Fruit fly (Drosophila melanogaster) whole organism, embryonic: ENCODE measurements around the gene CG13984.

Experiments used
- Bdp1 ChIP-seq: fragments of 200-800 bp; sonication (Bioruptor generic); optimal IDR thresholded peaks from 3 replicates; lab custom pipeline; 2016; ENCODE audit warnings: missing biosample characterization, missing genetic modification characterization
- Bgb ChIP-seq: fragments of 200-800 bp; sonication (Bioruptor generic); IDR thresholded peaks from 2 replicates; pipeline ENCODE4 v1.3.6; 2022; ENCODE audit warnings: missing biosample characterization, missing genetic modification characterization; ENCODE audit not compliant: partially characterized antibody
- CG10654 ChIP-seq: fragments of 200-800 bp; sonication (Bioruptor generic); optimal IDR thresholded peaks from 2 replicates; lab custom pipeline; 2016; ENCODE audit warnings: missing biosample characterization, missing genetic modification characterization
- CG11247 ChIP-seq: fragments of 200-800 bp; sonication (Bioruptor generic); IDR thresholded peaks from 2 replicates; pipeline ENCODE4 v1.3.6; 2022; ENCODE audit warnings: missing biosample characterization, missing genetic modification characterization
- CG13775 ChIP-seq: fragments of 200-800 bp; sonication (Bioruptor generic); optimal IDR thresholded peaks from 3 replicates; lab custom pipeline; 2017; ENCODE audit warnings: missing biosample characterization, mild to moderate bottlenecking, missing genetic modification characterization
- CG14667 ChIP-seq: fragments of 200-800 bp; sonication (Bioruptor generic); IDR thresholded peaks from 2 replicates; pipeline ENCODE4 v1.3.6; 2022; ENCODE audit warnings: missing biosample characterization, missing genetic modification characterization
- CG15696 ChIP-seq: fragments of 200-800 bp; sonication (Bioruptor generic); optimal IDR thresholded peaks from 2 replicates; lab custom pipeline; 2019; ENCODE audit warnings: missing biosample characterization, mild to moderate bottlenecking, missing genetic modification characterization, moderate library complexity
- CG16813 ChIP-seq: fragments of 200-800 bp; sonication (Bioruptor generic); IDR thresholded peaks from 3 replicates; pipeline ENCODE4 v1.3.6; 2022; ENCODE audit warnings: missing biosample characterization, missing genetic modification characterization; ENCODE audit not compliant: partially characterized antibody
- CG17361 ChIP-seq: fragments of 200-800 bp; sonication (Bioruptor generic); IDR thresholded peaks from 3 replicates; pipeline ENCODE4 v1.3.6; 2022; ENCODE audit warnings: missing biosample characterization, missing genetic modification characterization
- CG18011 ChIP-seq: fragments of 200-800 bp; sonication (Bioruptor generic); optimal IDR thresholded peaks from 2 replicates; lab custom pipeline; 2017; ENCODE audit warnings: missing biosample characterization, missing genetic modification characterization, mild to moderate bottlenecking, moderate library complexity, missing genotype
- CG18476 ChIP-seq: fragments of 200-800 bp; sonication (Bioruptor generic); optimal IDR thresholded peaks from 2 replicates; lab custom pipeline; 2016; ENCODE audit warnings: missing biosample characterization, mild to moderate bottlenecking, missing genetic modification characterization
- CG3995 ChIP-seq: fragments of 200-800 bp; sonication (Bioruptor generic); optimal IDR thresholded peaks from 3 replicates; lab custom pipeline; 2016; ENCODE audit warnings: missing biosample characterization, missing genetic modification characterization
- CG42726 ChIP-seq: fragments of 200-800 bp; sonication (Bioruptor generic); IDR thresholded peaks from 2 replicates; pipeline ENCODE4 v1.3.6; 2022; ENCODE audit warnings: missing biosample characterization, missing genetic modification characterization; ENCODE audit not compliant: partially characterized antibody
- CG4404 ChIP-seq: fragments of 200-800 bp; sonication (Bioruptor generic); IDR thresholded peaks from 2 replicates; pipeline ENCODE4 v1.3.6; 2022; ENCODE audit warnings: missing biosample characterization, missing genetic modification characterization
- CG4707 ChIP-seq: fragments of 200-800 bp; sonication (Bioruptor generic); optimal IDR thresholded peaks from 2 replicates; lab custom pipeline; 2018; ENCODE audit warnings: missing biosample characterization, mild to moderate bottlenecking, missing genetic modification characterization, moderate library complexity
- CG6272 ChIP-seq: fragments of 200-800 bp; sonication (Bioruptor generic); IDR thresholded peaks from 2 replicates; pipeline ENCODE4 v1.3.6; 2022; ENCODE audit warnings: missing biosample characterization, missing genetic modification characterization
- CG6683 ChIP-seq: fragments of 200-800 bp; sonication (Bioruptor generic); optimal IDR thresholded peaks from 2 replicates; lab custom pipeline; 2017; ENCODE audit warnings: missing biosample characterization, mild to moderate bottlenecking, missing genetic modification characterization, missing genetic modification reagents
- CG8478 ChIP-seq: fragments of >200 bp; optimal IDR thresholded peaks from 2 replicates; lab custom pipeline; 2018
- CTCF ChIP-seq: fragments of 200-800 bp; sonication (Bioruptor generic); optimal IDR thresholded peaks from 2 replicates; lab custom pipeline; 2017; ENCODE audit warnings: missing biosample characterization, mild to moderate bottlenecking, missing genetic modification characterization, moderate library complexity
- D ChIP-seq, 2 experiments: fragments of 200-800 bp in 1 of 2; fragments of >200 bp in 1 of 2; sonication (Bioruptor generic) in 1 of 2; optimal IDR thresholded peaks; 2 replicates in 1 of 2; 3 replicates in 1 of 2; lab custom pipeline; 2017; ENCODE audit warnings: mild to moderate bottlenecking in 1 of 2, missing biosample characterization in 1 of 2, missing genetic modification characterization in 1 of 2, missing genetic modification reagents in 1 of 2
- Doc2 ChIP-seq: fragments of 200-800 bp; sonication (Bioruptor generic); IDR thresholded peaks from 2 replicates; pipeline ENCODE4 v1.3.6; 2022; ENCODE audit warnings: missing biosample characterization, missing genetic modification characterization
- Doc3 ChIP-seq: fragments of 200-800 bp; sonication (Bioruptor generic); IDR thresholded peaks from 3 replicates; pipeline ENCODE4 v1.3.6; 2022; ENCODE audit warnings: missing biosample characterization, missing genetic modification characterization; ENCODE audit not compliant: partially characterized antibody
- E2f2 ChIP-seq: fragments of 200-800 bp; sonication (Bioruptor generic); IDR thresholded peaks from 2 replicates; pipeline ENCODE4 v1.3.6; 2022; ENCODE audit warnings: missing biosample characterization, missing genetic modification characterization
- Elba2 ChIP-seq: fragments of 200-800 bp; sonication (Bioruptor generic); optimal IDR thresholded peaks from 3 replicates; lab custom pipeline; 2016; ENCODE audit warnings: missing biosample characterization, missing genetic modification characterization
- GATAe ChIP-seq: fragments of 200-800 bp; sonication (Bioruptor generic); conservative IDR thresholded peaks from 2 replicates; pipeline ENCODE4 v1.3.6; 2022; ENCODE audit warnings: missing biosample characterization, missing genetic modification characterization
- MESR4 ChIP-seq: fragments of 200-800 bp; sonication (Bioruptor generic); optimal IDR thresholded peaks from 2 replicates; lab custom pipeline; 2018; ENCODE audit warnings: missing biosample characterization, mild to moderate bottlenecking, missing genetic modification characterization, moderate library complexity
- Meics ChIP-seq: fragments of 200-800 bp; sonication (Bioruptor generic); optimal IDR thresholded peaks from 2 replicates; lab custom pipeline; 2017; ENCODE audit warnings: missing biosample characterization, mild to moderate bottlenecking, missing genetic modification characterization
- Neu2 ChIP-seq: fragments of 200-800 bp; sonication (Bioruptor generic); optimal IDR thresholded peaks from 3 replicates; lab custom pipeline; 2016; ENCODE audit warnings: missing biosample characterization, missing genetic modification characterization, borderline replicate concordance
- Nf-YB ChIP-seq: fragments of 200-800 bp; sonication (Bioruptor generic); optimal IDR thresholded peaks from 3 replicates; lab custom pipeline; 2019; ENCODE audit warnings: missing biosample characterization, mild to moderate bottlenecking, missing genetic modification characterization, moderate library complexity
- Ptx1 ChIP-seq: fragments of 200-800 bp; sonication (Bioruptor generic); IDR thresholded peaks from 2 replicates; pipeline ENCODE4 v1.3.6; 2022; ENCODE audit warnings: missing biosample characterization, missing genetic modification characterization
- Ssrp ChIP-seq: fragments of 200-800 bp; sonication (Bioruptor generic); optimal IDR thresholded peaks from 2 replicates; lab custom pipeline; 2018; ENCODE audit warnings: missing biosample characterization, mild to moderate bottlenecking, missing genetic modification characterization, moderate library complexity
- bab2 ChIP-seq: fragments of 200-800 bp; sonication (Bioruptor generic); optimal IDR thresholded peaks from 2 replicates; lab custom pipeline; 2016; ENCODE audit warnings: missing biosample characterization, missing genetic modification characterization
- cad ChIP-seq: fragments of >200 bp; optimal IDR thresholded peaks from 2 replicates; lab custom pipeline; 2017; ENCODE audit warnings: missing biosample characterization, missing genetic modification characterization
- chif ChIP-seq, 2 experiments: fragments of 200-800 bp; sonication (Bioruptor generic); optimal IDR thresholded peaks; 3 replicates each; lab custom pipeline; 2016; ENCODE audit warnings: missing biosample characterization in 2 of 2, missing genetic modification characterization in 2 of 2
- croc ChIP-seq: fragments of 200-800 bp; sonication (Bioruptor generic); conservative IDR thresholded peaks from 3 replicates; pipeline ENCODE4 v1.3.6; 2022; ENCODE audit warnings: missing biosample characterization, missing genetic modification characterization
- dm ChIP-seq: fragments of 200-800 bp; sonication (Bioruptor generic); optimal IDR thresholded peaks from 3 replicates; lab custom pipeline; 2016; ENCODE audit warnings: missing biosample characterization, missing genetic modification characterization
- fd64A ChIP-seq: fragments of 200-800 bp; sonication (Bioruptor generic); optimal IDR thresholded peaks from 3 replicates; lab custom pipeline; 2018; ENCODE audit warnings: missing biosample characterization, mild to moderate bottlenecking, missing genetic modification characterization
- fd96Cb ChIP-seq: fragments of 200-800 bp; sonication (Bioruptor generic); optimal IDR thresholded peaks from 2 replicates; lab custom pipeline; 2018; ENCODE audit warnings: missing biosample characterization, mild to moderate bottlenecking, missing genetic modification characterization, moderate library complexity
- ftz-f1 ChIP-seq: fragments of 200-800 bp; sonication (Bioruptor generic); optimal IDR thresholded peaks from 2 replicates; lab custom pipeline; 2016; ENCODE audit warnings: missing biosample characterization, missing genetic modification characterization
- hkb ChIP-seq, 2 experiments: fragments of 200-800 bp in 1 of 2; fragments of >200 bp in 1 of 2; sonication (Bioruptor generic) in 1 of 2; IDR thresholded peaks in 1 of 2; optimal IDR thresholded peaks in 1 of 2; 2 replicates each; pipeline versions ENCODE4 v1.3.6 to Lab custom; 2017 to 2022; ENCODE audit warnings: missing biosample characterization in 1 of 2, missing genetic modification characterization in 1 of 2
- klu ChIP-seq: fragments of 200-800 bp; sonication (Bioruptor generic); IDR thresholded peaks from 2 replicates; pipeline ENCODE4 v1.3.6; 2022; ENCODE audit warnings: missing biosample characterization, missing genetic modification characterization
- lov ChIP-seq, 2 experiments: fragments of 200-800 bp in 1 of 2; fragments of >200 bp in 1 of 2; sonication (Bioruptor generic) in 1 of 2; IDR thresholded peaks in 1 of 2; optimal IDR thresholded peaks in 1 of 2; 2 replicates in 1 of 2; 3 replicates in 1 of 2; pipeline versions ENCODE4 v1.3.6 to Lab custom; 2017 to 2022; ENCODE audit warnings: missing biosample characterization in 1 of 2, missing genetic modification characterization in 1 of 2
- nau ChIP-seq: fragments of 200-800 bp; sonication (Bioruptor generic); optimal IDR thresholded peaks from 3 replicates; lab custom pipeline; 2017; ENCODE audit warnings: missing biosample characterization, mild to moderate bottlenecking, missing genetic modification characterization, missing genetic modification reagents
- nerfin-1 ChIP-seq: fragments of 200-800 bp; sonication (Bioruptor generic); optimal IDR thresholded peaks from 3 replicates; lab custom pipeline; 2019; ENCODE audit warnings: missing biosample characterization, mild to moderate bottlenecking, missing genetic modification characterization, moderate library complexity
- nom ChIP-seq: fragments of 200-800 bp; sonication (Bioruptor generic); optimal IDR thresholded peaks from 2 replicates; lab custom pipeline; 2017; ENCODE audit warnings: missing biosample characterization, missing genetic modification characterization, mild to moderate bottlenecking, moderate library complexity, missing genetic modification reagents
- pros ChIP-seq: fragments of 200-800 bp; sonication (Bioruptor generic); optimal IDR thresholded peaks from 3 replicates; lab custom pipeline; 2019; ENCODE audit warnings: missing biosample characterization, mild to moderate bottlenecking, missing genetic modification characterization, moderate library complexity
- run ChIP-seq: fragments of 200-800 bp; sonication (Bioruptor generic); optimal IDR thresholded peaks from 3 replicates; lab custom pipeline; 2018; ENCODE audit warnings: missing biosample characterization, mild to moderate bottlenecking, missing genetic modification characterization
- sima ChIP-seq: fragments of 200-800 bp; sonication (Bioruptor generic); optimal IDR thresholded peaks from 2 replicates; lab custom pipeline; 2016; ENCODE audit warnings: missing biosample characterization, missing genetic modification characterization
- tap ChIP-seq: fragments of 200-800 bp; optimal IDR thresholded peaks from 3 replicates; lab custom pipeline; 2019; ENCODE audit warnings: missing biosample characterization, mild to moderate bottlenecking, missing genetic modification characterization, moderate library complexity
- tio ChIP-seq: fragments of 200-800 bp; sonication (Bioruptor generic); optimal IDR thresholded peaks from 2 replicates; lab custom pipeline; 2017; ENCODE audit warnings: missing biosample characterization, missing genetic modification characterization, inconsistent platforms
- toy ChIP-seq: fragments of 200-800 bp; sonication (Bioruptor generic); IDR thresholded peaks from 2 replicates; pipeline ENCODE4 v1.3.6; 2022; ENCODE audit warnings: missing biosample characterization, missing genetic modification characterization

The CG13984 gene

DNA sequence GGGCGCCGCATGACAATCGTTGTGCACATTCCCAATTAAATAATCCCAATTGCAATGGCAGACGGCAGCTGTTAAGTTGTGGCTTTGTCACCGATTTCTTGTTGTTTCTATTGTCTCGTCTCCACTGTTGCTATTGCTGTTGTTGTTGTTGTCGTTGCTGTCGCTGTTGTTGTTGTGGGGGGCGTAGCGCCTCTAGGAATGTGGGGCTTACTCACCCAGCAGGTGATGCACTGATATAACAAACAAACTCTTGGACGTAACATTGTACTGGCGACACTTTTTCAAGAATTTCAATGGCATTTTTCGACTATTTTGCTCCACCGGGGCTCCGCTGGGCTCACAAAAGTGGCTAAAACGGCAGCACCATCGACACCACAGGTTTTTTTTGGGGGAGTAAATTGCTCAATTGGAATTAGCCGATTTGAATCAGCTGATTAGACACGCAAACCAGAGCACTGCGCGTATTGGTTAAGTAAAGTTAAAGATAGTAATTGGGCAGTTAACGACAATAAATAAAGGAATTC, 29.3 kb downstream of the CG13984 start (continued):
- peak; percentile 59 for TF ChIP-seq MESR4 (GFP tag; lab: Kevin White, UChicago)
- no peak for TF ChIP-seq nau
- TF ChIP-seq D (optimal IDR thresholded peaks at IDR 0.05; lab: Kevin White, UChicago), result peak; percentile 80
- TF ChIP-seq D (GFP tag; optimal IDR thresholded peaks at IDR 0.05; lab: Kevin White, UChicago), result no peak
- peak; percentile 81 for TF ChIP-seq Elba2 (GFP tag; lab: Kevin White, UChicago)
- no peak for TF ChIP-seq CG14667 (GFP tag; lab: Robert Waterston, UW)
- no peak for TF ChIP-seq CG3995 (GFP tag; lab: Kevin White, UChicago)
- TF ChIP-seq hkb (optimal IDR thresholded peaks at IDR 0.05; lab: Kevin White, UChicago), result no peak
- TF ChIP-seq hkb (GFP tag; IDR thresholded peaks at IDR 0.05; lab: Robert Waterston, UW), result no peak
- no peak for TF ChIP-seq pros
- no peak for TF ChIP-seq Neu2 (GFP tag; lab: Kevin White, UChicago)
- no peak for TF ChIP-seq chif (GFP tag; optimal IDR thresholded peaks at IDR 0.05; lab: Kevin White, UChicago)
- no peak for TF ChIP-seq CG18011 (GFP tag; lab: Kevin White, UChicago)
- no peak for TF ChIP-seq ftz-f1
- no peak for TF ChIP-seq Doc2 (GFP tag; lab: Robert Waterston, UW)
- TF ChIP-seq Bdp1, result no peak
- no peak for TF ChIP-seq lov (optimal IDR thresholded peaks at IDR 0.05; lab: Kevin White, UChicago)
- no peak for TF ChIP-seq lov (GFP tag; IDR thresholded peaks at IDR 0.05; lab: Robert Waterston, UW)
- no peak for TF ChIP-seq klu
- TF ChIP-seq CG8478 (lab: Kevin White, UChicago), result no peak
- no peak for TF ChIP-seq Ptx1 (GFP tag; lab: Robert Waterston, UW)
- no peak for TF ChIP-seq fd64A
- TF ChIP-seq dm (GFP tag; lab: Kevin White, UChicago), result no peak
- TF ChIP-seq run (tag; lab: Kevin White, UChicago), result no peak
- TF ChIP-seq CG10654 (GFP tag; lab: Kevin White, UChicago), result no peak
- no peak for TF ChIP-seq CG11247 (GFP tag; lab: Robert Waterston, UW)
- TF ChIP-seq nom, result no peak
- TF ChIP-seq Ssrp, result no peak
- no peak for TF ChIP-seq bab2
- TF ChIP-seq cad, result no peak
- no peak for TF ChIP-seq CG16813
- no peak for TF ChIP-seq CTCF (GFP tag; lab: Kevin White, UChicago)
- TF ChIP-seq Nf-YB, result no peak
- no peak for TF ChIP-seq E2f2

DNA sequence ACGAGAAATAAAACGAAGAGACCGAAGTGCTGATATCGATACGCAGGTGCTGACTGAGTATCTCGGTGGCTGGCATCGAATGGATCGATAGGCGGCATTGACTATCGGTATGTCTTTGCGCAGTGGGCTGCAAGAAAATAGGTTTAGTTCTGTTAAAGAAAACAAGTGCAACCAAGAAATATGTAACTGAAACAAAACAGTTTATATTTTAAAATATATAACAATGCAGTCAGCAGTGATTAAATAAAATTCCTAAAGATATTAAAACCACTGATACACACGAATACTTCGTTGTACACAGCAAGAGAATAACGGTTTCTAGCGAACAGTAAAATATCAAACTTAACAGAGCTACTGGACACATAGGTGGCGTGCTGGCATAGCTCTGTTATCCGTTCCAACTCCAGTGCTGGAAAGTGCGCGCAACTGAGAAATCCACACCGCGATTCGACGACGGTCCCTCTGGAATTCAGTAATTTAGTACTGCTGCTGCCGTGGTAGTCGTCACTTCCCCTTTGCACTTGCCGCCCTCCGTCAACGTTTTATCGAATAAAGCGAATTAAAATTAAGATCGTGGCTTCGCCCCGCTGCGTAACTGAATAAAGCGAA, 29.9 kb downstream of the CG13984 start, which contains the start of the genes Pez and Cpr:
Pez (minus strand) TSS at position 305 of the 609 bp plus-strand sequence.
Cpr (plus strand) TSS at position 470 of the 609 bp plus-strand sequence.
- peak; percentile 25 for TF ChIP-seq CG18476 (GFP tag; lab: Kevin White, UChicago)
- TF ChIP-seq toy (GFP tag; lab: Robert Waterston, UW), result no peak
- TF ChIP-seq GATAe (GFP tag; lab: Robert Waterston, UW), result no peak
- TF ChIP-seq Bgb (GFP tag; lab: Robert Waterston, UW), result peak; percentile 80
- TF ChIP-seq CG4404, result no peak
- TF ChIP-seq fd96Cb (tag; lab: Kevin White, UChicago), result no peak
- peak; percentile 87; the same call in 2 of the 3 replicates for TF ChIP-seq Doc3 (GFP tag; lab: Robert Waterston, UW)
- TF ChIP-seq CG17361, result no peak
- no peak for TF ChIP-seq CG6272 (GFP tag; lab: Robert Waterston, UW)
- TF ChIP-seq CG13775 (GFP tag; lab: Kevin White, UChicago), result no peak
- TF ChIP-seq Meics (GFP tag; lab: Kevin White, UChicago), result peak; percentile 59
- no peak for TF ChIP-seq croc (GFP tag; lab: Robert Waterston, UW)
- TF ChIP-seq tio (GFP tag; lab: Kevin White, UChicago), result no peak
- TF ChIP-seq CG42726, result peak; percentile 74
- no peak for TF ChIP-seq nerfin-1 (tag; lab: Kevin White, UChicago)
- TF ChIP-seq CG15696 (tag; lab: Kevin White, UChicago), result no peak
- TF ChIP-seq sima, result no peak
- no peak for TF ChIP-seq tap (tag; lab: Kevin White, UChicago)
- TF ChIP-seq CG4707 (GFP tag; lab: Kevin White, UChicago), result no peak
- TF ChIP-seq CG6683 (GFP tag; lab: Kevin White, UChicago), result no peak
